Worm (Caenorhabditis elegans) whole organism, young adult: ENCODE measurements around the gene spp-8.

Experiments used
- T07F8.4 ChIP-seq: sonication (generic microtip); optimal IDR thresholded peaks from 2 replicates; lab custom pipeline; 2016; ENCODE audit warnings: mild to moderate bottlenecking, missing genetic modification characterization, moderate library complexity, missing compliant biosample characterization
- ama-1 ChIP-seq, 3 experiments: fragments of 150-350 bp in 1 of 3; sonication (generic microtip) in 2 of 3; optimal IDR thresholded peaks; 2 replicates each; lab custom pipeline; 2014 to 2018; ENCODE audit warnings: missing biosample characterization in 2 of 3, missing genetic modification characterization in 2 of 3, missing genetic modification reagents in 2 of 3
- ceh-100 ChIP-seq: fragments of 200-800 bp; sonication (Bioruptor generic); IDR thresholded peaks from 2 replicates; pipeline ENCODE4 v1.3.6; 2022; ENCODE audit warnings: missing genetic modification reagents, missing genetic modification characterization, missing compliant biosample characterization
- die-1 ChIP-seq: sonication (generic microtip); optimal IDR thresholded peaks from 2 replicates; lab custom pipeline; 2016; ENCODE audit warnings: missing genotype, mild to moderate bottlenecking, missing genetic modification characterization, missing compliant biosample characterization
- dpl-1 ChIP-seq: fragments of 150-350 bp; optimal IDR thresholded peaks from 2 replicates; lab custom pipeline; 2014; ENCODE audit warnings: missing biosample characterization, missing genetic modification reagents, missing genetic modification characterization
- hlh-12 ChIP-seq: sonication (generic microtip); optimal IDR thresholded peaks from 2 replicates; lab custom pipeline; 2016; ENCODE audit warnings: missing genetic modification characterization, missing compliant biosample characterization
- lin-35 ChIP-seq, 3 experiments: fragments of 150-350 bp in 2 of 3; sonication (generic microtip) in 1 of 3; optimal IDR thresholded peaks; 2 replicates each; lab custom pipeline; 2014 to 2018; ENCODE audit warnings: missing biosample characterization in 3 of 3, missing genetic modification characterization in 3 of 3, missing genetic modification reagents in 3 of 3
- lin-40 ChIP-seq: sonication (generic microtip); optimal IDR thresholded peaks from 2 replicates; lab custom pipeline; 2016; ENCODE audit warnings: missing genetic modification characterization, mild to moderate bottlenecking, missing compliant biosample characterization, missing genotype, missing genetic modification reagents
- mes-4 ChIP-seq: sonication (generic microtip); optimal IDR thresholded peaks from 2 replicates; lab custom pipeline; 2016; ENCODE audit warnings: missing genotype, missing genetic modification characterization, missing compliant biosample characterization
- pbrm-1 ChIP-seq: fragments of 200-800 bp; sonication (Bioruptor generic); IDR thresholded peaks from 2 replicates; pipeline ENCODE4 v1.3.6; 2022; ENCODE audit warnings: missing genetic modification reagents, missing genetic modification characterization, missing compliant biosample characterization
- tbp1 ChIP-seq: fragments of 200-800 bp; sonication (Bioruptor generic); optimal IDR thresholded peaks from 2 replicates; lab custom pipeline; 2018; ENCODE audit warnings: mild to moderate bottlenecking, missing genetic modification characterization, missing compliant biosample characterization
- unc-130 ChIP-seq: sonication (generic microtip); optimal IDR thresholded peaks from 2 replicates; lab custom pipeline; 2016; ENCODE audit warnings: missing genetic modification reagents, missing genetic modification characterization, missing compliant biosample characterization
- unc-62 ChIP-seq: fragments of 150-350 bp; optimal IDR thresholded peaks from 2 replicates; lab custom pipeline; 2014; ENCODE audit warnings: missing biosample characterization, missing genetic modification reagents, missing genetic modification characterization
- zfh-2 ChIP-seq: fragments of 200-800 bp; sonication (Bioruptor generic); conservative IDR thresholded peaks from 2 replicates; pipeline ENCODE4 v1.3.6; 2022; ENCODE audit warnings: missing genetic modification reagents, missing genetic modification characterization, missing compliant biosample characterization

- TF ChIP-seq ama-1 (optimal IDR thresholded peaks at IDR 0.05; lab: Kevin White, UChicago) (no peak), ama-1 (GFP tag; optimal IDR thresholded peaks at IDR 0.05; lab: Kevin White, UChicago) (no peak), T07F8.4 (no peak), ceh-100 (GFP tag; lab: Robert Waterston, UW) (no peak), lin-40 (tag; lab: Kevin White, UChicago) (no peak), dpl-1 (GFP tag; lab: Kevin White, UChicago) (no peak), lin-35 (GFP tag; optimal IDR thresholded peaks at IDR 0.05; lab: Kevin White, UChicago) (no peak), hlh-12 (tag; lab: Kevin White, UChicago) (no peak), zfh-2 (GFP tag; lab: Robert Waterston, UW) (no peak), tbp1 (GFP tag; lab: Kevin White, UChicago) (no peak), unc-62 (GFP tag; lab: Kevin White, UChicago) (no peak), unc-130 (GFP tag; lab: Kevin White, UChicago) (no peak), pbrm-1 (GFP tag; lab: Robert Waterston, UW) (no peak), mes-4 (no peak), die-1 (tag; lab: Kevin White, UChicago) (no peak)
Observed at ce11 chrIV:8532024-8532423, 50.6 kb downstream of the spp-8 start.
